Fruit fly (Drosophila melanogaster): ENCODE measurements around the gene TkR99D.

DNA sequence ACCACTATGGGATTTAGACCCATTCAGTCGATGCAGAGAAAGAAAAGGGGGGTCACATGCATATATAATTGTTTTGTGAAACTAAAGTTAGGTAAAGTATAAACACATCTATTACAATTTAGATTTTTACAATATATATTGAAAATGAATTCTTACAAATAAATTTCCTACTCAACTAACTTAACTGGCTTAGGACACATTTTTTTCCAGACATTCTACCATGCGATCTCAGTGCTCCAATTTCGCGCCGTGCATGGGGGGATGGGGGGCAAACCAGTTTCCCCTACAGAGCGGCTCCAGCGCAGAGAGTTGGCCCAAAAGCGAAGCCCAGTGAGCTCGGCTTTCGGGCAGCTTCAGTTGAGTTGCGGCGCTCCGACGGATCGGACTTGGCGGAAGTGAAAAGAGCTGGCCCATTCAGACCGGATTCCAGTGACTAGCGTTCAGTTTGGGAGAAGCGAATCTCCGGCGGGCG lies 13.9 kb upstream of the TkR99D start, which contains the start of gene CG7896:
- TF ChIP-seq grn (GFP tag; optimal IDR thresholded peaks at IDR 0.05), result no peak
- no peak for TF ChIP-seq CG11696 (GFP tag; IDR thresholded peaks at IDR 0.05)
- no peak for TF ChIP-seq Lpt (GFP tag; optimal IDR thresholded peaks at IDR 0.05)
- TF ChIP-seq bcd (GFP tag; optimal IDR thresholded peaks at IDR 0.05), result peak; percentile 74
- TF ChIP-seq Tbp (GFP tag; optimal IDR thresholded peaks at IDR 0.05), result no peak
- peak; percentile 59 for TF ChIP-seq fd96Cb (tag; optimal IDR thresholded peaks at IDR 0.05)
